Worm (Caenorhabditis elegans) whole organism, L3 larva: Measurements from ENCODE around the gene vmo-1.

Source experiments
- R02D3.7 ChIP-seq: fragments of 150-350 bp; optimal IDR thresholded peaks from 2 replicates; lab custom pipeline; 2014; ENCODE audit warnings: missing biosample characterization, missing genetic modification characterization
- ama-1 ChIP-seq: fragments of 150-350 bp; optimal IDR thresholded peaks from 2 replicates; lab custom pipeline; 2018
- ceh-16 ChIP-seq: sonication (generic microtip); optimal IDR thresholded peaks from 2 replicates; lab custom pipeline; 2017; ENCODE audit warnings: missing biosample characterization, missing genetic modification characterization
- ceh-82 ChIP-seq: fragments of 150-350 bp; optimal IDR thresholded peaks from 2 replicates; lab custom pipeline; 2014; ENCODE audit warnings: missing biosample characterization, missing genetic modification characterization
- daf-12 ChIP-seq: fragments of 150-350 bp; optimal IDR thresholded peaks from 2 replicates; lab custom pipeline; 2014; ENCODE audit warnings: missing biosample characterization, missing genetic modification reagents, missing genetic modification characterization
- egl-27 ChIP-seq: sonication (generic microtip); optimal IDR thresholded peaks from 4 replicates; lab custom pipeline; 2017; ENCODE audit warnings: missing biosample characterization, missing genetic modification reagents, missing genetic modification characterization
- egl-5 ChIP-seq: fragments of 150-350 bp; optimal IDR thresholded peaks from 2 replicates; lab custom pipeline; 2017; ENCODE audit warnings: missing biosample characterization, missing genetic modification reagents, missing genetic modification characterization, inconsistent platforms
- elt-3 ChIP-seq, 3 experiments: fragments of 150-350 bp in 1 of 3; sonication (generic microtip) in 2 of 3; optimal IDR thresholded peaks; 2 replicates in 2 of 3; 4 replicates in 1 of 3; lab custom pipeline; 2014 to 2017; ENCODE audit warnings: missing biosample characterization in 3 of 3, missing genetic modification characterization in 3 of 3
- eor-1 ChIP-seq, 2 experiments: fragments of 150-350 bp; optimal IDR thresholded peaks; 2 replicates each; lab custom pipeline; 2014 to 2018; ENCODE audit warnings: missing biosample characterization in 2 of 2, missing genetic modification characterization in 2 of 2
- fkh-10 ChIP-seq: sonication (generic microtip); optimal IDR thresholded peaks from 2 replicates; lab custom pipeline; 2017; ENCODE audit warnings: missing biosample characterization, missing genetic modification reagents, missing genetic modification characterization
- fos-1 ChIP-seq: fragments of 150-350 bp; optimal IDR thresholded peaks from 2 replicates; lab custom pipeline; 2014; ENCODE audit warnings: missing biosample characterization, missing genetic modification characterization
- jun-1 ChIP-seq: fragments of 150-350 bp; optimal IDR thresholded peaks from 2 replicates; lab custom pipeline; 2014; ENCODE audit warnings: missing biosample characterization, missing genetic modification reagents, missing genetic modification characterization
- lin-15B ChIP-seq: fragments of 150-350 bp; optimal IDR thresholded peaks from 2 replicates; lab custom pipeline; 2014; ENCODE audit warnings: missing biosample characterization, missing genetic modification characterization
- lin-39 ChIP-seq: fragments of 150-350 bp; optimal IDR thresholded peaks from 2 replicates; lab custom pipeline; 2018; ENCODE audit warnings: missing biosample characterization, missing genetic modification reagents, missing genetic modification characterization
- lsy-12 ChIP-seq: sonication (generic microtip); optimal IDR thresholded peaks from 2 replicates; lab custom pipeline; 2016; ENCODE audit warnings: mild to moderate bottlenecking, missing genetic modification characterization, missing compliant biosample characterization
- mdl-1 ChIP-seq: fragments of 150-350 bp; optimal IDR thresholded peaks from 2 replicates; lab custom pipeline; 2014; ENCODE audit warnings: missing biosample characterization, missing genetic modification characterization
- nhr-12 ChIP-seq: fragments of 150-350 bp; optimal IDR thresholded peaks from 2 replicates; lab custom pipeline; 2014; ENCODE audit warnings: missing biosample characterization, missing genetic modification characterization
- nhr-23 ChIP-seq: fragments of 150-350 bp; optimal IDR thresholded peaks from 2 replicates; lab custom pipeline; 2014; ENCODE audit warnings: missing biosample characterization, missing genetic modification reagents, missing genetic modification characterization
- nhr-237 ChIP-seq: fragments of 150-350 bp; optimal IDR thresholded peaks from 2 replicates; lab custom pipeline; 2014; ENCODE audit warnings: missing biosample characterization, missing genetic modification characterization
- nhr-25 ChIP-seq: sonication (generic microtip); optimal IDR thresholded peaks from 2 replicates; lab custom pipeline; 2017; ENCODE audit warnings: missing biosample characterization, missing genetic modification characterization
- nhr-43 ChIP-seq: sonication (generic microtip); optimal IDR thresholded peaks from 2 replicates; lab custom pipeline; 2016; ENCODE audit warnings: mild to moderate bottlenecking, missing genetic modification characterization, missing compliant biosample characterization; ENCODE audit not compliant: poor library complexity, severe bottlenecking
- nhr-67 ChIP-seq: fragments of 150-350 bp; optimal IDR thresholded peaks from 2 replicates; lab custom pipeline; 2014; ENCODE audit warnings: missing biosample characterization, missing genetic modification characterization
- nhr-76 ChIP-seq: fragments of 150-350 bp; sonication (generic microtip); optimal IDR thresholded peaks from 5 replicates; lab custom pipeline; 2014; ENCODE audit warnings: missing biosample characterization, missing genetic modification characterization
- nhr-77 ChIP-seq: fragments of 150-350 bp; optimal IDR thresholded peaks from 2 replicates; lab custom pipeline; 2014; ENCODE audit warnings: missing biosample characterization, missing genetic modification characterization
- pha-4 ChIP-seq: fragments of 150-350 bp; optimal IDR thresholded peaks from 2 replicates; lab custom pipeline; 2014; ENCODE audit warnings: missing biosample characterization, missing genetic modification reagents, missing genetic modification characterization
- sea-2 ChIP-seq: fragments of 150-350 bp; sonication (generic microtip); optimal IDR thresholded peaks from 4 replicates; lab custom pipeline; 2014; ENCODE audit warnings: missing biosample characterization, missing genetic modification reagents, missing genetic modification characterization
- skn-1 ChIP-seq: fragments of 150-350 bp; optimal IDR thresholded peaks from 2 replicates; lab custom pipeline; 2014; ENCODE audit warnings: missing biosample characterization, missing genetic modification characterization
- unc-62 ChIP-seq: fragments of 150-350 bp; sonication (generic microtip); optimal IDR thresholded peaks from 4 replicates; lab custom pipeline; 2014; ENCODE audit warnings: missing biosample characterization, missing genetic modification reagents, missing genetic modification characterization
- zag-1 ChIP-seq: fragments of 150-350 bp; optimal IDR thresholded peaks from 2 replicates; lab custom pipeline; 2014; ENCODE audit warnings: missing biosample characterization, missing genetic modification characterization
- ztf-11 ChIP-seq: fragments of 150-350 bp; optimal IDR thresholded peaks from 2 replicates; lab custom pipeline; 2014; ENCODE audit warnings: missing biosample characterization, missing genetic modification characterization

The vmo-1 gene

ce11 chrV:20552971-20553370 is at the start of gene vmo-1:
TSS of gene vmo-1 (minus strand) at chrV:20553071.
- TF ChIP-seq daf-12 (tag; lab: Kevin White, UChicago): no peak
- TF ChIP-seq nhr-25 (tag; lab: Kevin White, UChicago): no peak
- TF ChIP-seq ceh-82: no peak
- no peak for TF ChIP-seq lsy-12 (tag; lab: Kevin White, UChicago)
- TF ChIP-seq skn-1 (tag; lab: Kevin White, UChicago): no peak
- no peak for TF ChIP-seq R02D3.7 (tag; lab: Kevin White, UChicago)
- no peak for TF ChIP-seq nhr-237 (tag; lab: Kevin White, UChicago)
- TF ChIP-seq nhr-76 (tag; lab: Kevin White, UChicago): no peak
- TF ChIP-seq zag-1 (tag; lab: Kevin White, UChicago): no peak
- TF ChIP-seq lin-39 (tag; lab: Kevin White, UChicago): no peak
- no peak for TF ChIP-seq ama-1 (lab: Kevin White, UChicago)
- TF ChIP-seq unc-62: no peak
- no peak for TF ChIP-seq nhr-12 (tag; lab: Kevin White, UChicago)
- no peak for TF ChIP-seq nhr-43 (tag; lab: Kevin White, UChicago)
- TF ChIP-seq nhr-77 (tag; lab: Kevin White, UChicago): no peak
- TF ChIP-seq elt-3 (tag; optimal IDR thresholded peaks at IDR 0.05; lab: Kevin White, UChicago): no peak

DNA sequence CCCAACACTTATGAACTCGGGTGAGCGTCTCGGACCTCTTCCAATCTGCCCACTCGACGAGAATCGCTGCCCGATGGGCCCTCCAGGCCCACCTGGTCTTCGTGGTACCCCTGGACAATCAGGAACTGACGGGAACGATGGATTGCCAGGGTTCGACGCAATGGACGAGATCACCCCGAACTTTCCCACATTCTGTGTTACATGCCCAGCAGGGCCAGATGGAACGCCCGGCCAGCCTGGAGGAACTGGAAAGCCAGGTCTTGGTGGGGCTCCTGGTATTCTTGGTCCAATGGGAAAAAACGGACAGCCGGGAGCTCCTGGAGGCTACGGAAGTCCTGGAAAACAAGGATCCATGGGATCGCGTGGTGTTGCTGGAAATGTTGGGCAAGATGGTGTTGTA is 47.8 kb upstream of the vmo-1 start:
- TF ChIP-seq pha-4 (tag; lab: Kevin White, UChicago): no peak
- no peak for TF ChIP-seq R02D3.7 (tag; lab: Kevin White, UChicago)

DNA sequence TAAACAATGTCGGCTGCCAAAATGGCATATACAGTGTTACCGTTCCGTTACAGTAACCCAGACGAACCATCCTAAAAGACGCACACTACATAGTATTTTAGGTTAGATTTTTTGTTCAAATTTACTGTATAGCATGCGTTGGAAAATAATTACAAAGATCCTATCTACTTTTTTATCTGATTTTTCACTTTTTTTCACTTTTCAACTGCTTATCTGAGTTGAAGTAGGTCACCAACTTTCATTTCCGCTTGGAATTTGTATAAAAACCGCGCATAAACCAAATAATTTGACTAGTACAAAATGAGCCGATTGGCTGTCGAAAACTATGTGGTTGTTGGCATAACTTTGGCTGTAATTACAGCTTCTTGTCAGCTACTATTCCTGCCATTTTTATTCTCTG is 46.9 kb upstream of the vmo-1 start, which contains the start of gene col-163:
TSS of gene col-163 (plus strand) at position 301 of the 400 bp plus-strand sequence.
- TF ChIP-seq ceh-82: no peak
- TF ChIP-seq zag-1 (tag; lab: Kevin White, UChicago): no peak
- TF ChIP-seq nhr-77 (tag; lab: Kevin White, UChicago): no peak
- TF ChIP-seq egl-5 (tag; lab: Kevin White, UChicago): no peak
- no peak for TF ChIP-seq fkh-10 (GFP tag; lab: Kevin White, UChicago)
- TF ChIP-seq nhr-43 (tag; lab: Kevin White, UChicago): no peak
- TF ChIP-seq nhr-237 (tag; lab: Kevin White, UChicago): no peak
- no peak for TF ChIP-seq lin-15B (tag; lab: Kevin White, UChicago)
- no peak for TF ChIP-seq egl-27
- TF ChIP-seq ama-1 (lab: Kevin White, UChicago): no peak
- no peak for TF ChIP-seq sea-2 (GFP tag; lab: Kevin White, UChicago)
- no peak for TF ChIP-seq unc-62
- no peak for TF ChIP-seq nhr-25 (tag; lab: Kevin White, UChicago)
- no peak for TF ChIP-seq R02D3.7 (tag; lab: Kevin White, UChicago)
- no peak for TF ChIP-seq nhr-67 (tag; lab: Kevin White, UChicago)
- no peak for TF ChIP-seq mdl-1 (tag; lab: Kevin White, UChicago)
- TF ChIP-seq, all 47 proteins: peak for 0

- TF ChIP-seq ceh-16 (tag; lab: Kevin White, UChicago) (no peak), jun-1 (tag; lab: Kevin White, UChicago) (no peak), R02D3.7 (tag; lab: Kevin White, UChicago) (no peak), nhr-43 (tag; lab: Kevin White, UChicago) (no peak), egl-5 (tag; lab: Kevin White, UChicago) (no peak), nhr-67 (tag; lab: Kevin White, UChicago) (no peak), nhr-23 (tag; lab: Kevin White, UChicago) (no peak), zag-1 (tag; lab: Kevin White, UChicago) (no peak), fos-1 (no peak), ztf-11 (tag; lab: Kevin White, UChicago) (no peak), unc-62 (no peak)
Observed at ce11 chrV:20597076-20597475, 44.2 kb upstream of the vmo-1 start, which contains the start of gene F46B3.1. TSS of gene F46B3.1 (minus strand) at chrV:20597176.

- TF ChIP-seq eor-1 (tag; optimal IDR thresholded peaks at IDR 0.05; lab: Kevin White, UChicago): no peak
- no peak for TF ChIP-seq lsy-12 (tag; lab: Kevin White, UChicago)
- TF ChIP-seq ztf-11 (tag; lab: Kevin White, UChicago): no peak
- no peak for TF ChIP-seq egl-5 (tag; lab: Kevin White, UChicago)
- TF ChIP-seq egl-27: no peak
- no peak for TF ChIP-seq nhr-67 (tag; lab: Kevin White, UChicago)
- no peak for TF ChIP-seq nhr-76 (tag; lab: Kevin White, UChicago)
Observed at ce11 chrV:20595653-20596052, 42.8 kb upstream of the vmo-1 start, which contains the start of gene F26F2.11. TSS of gene F26F2.11 (minus strand) at chrV:20595753.
